Worm (Caenorhabditis elegans) whole organism, L4 larva: ENCODE measurements around the gene srh-31.

Experiments used
- F49E8.2 ChIP-seq: sonication (generic microtip); optimal IDR thresholded peaks from 2 replicates; lab custom pipeline; 2016; ENCODE audit warnings: missing compliant biosample characterization, mild to moderate bottlenecking, missing genetic modification characterization, borderline replicate concordance
- jun-1 ChIP-seq: fragments of 150-350 bp; optimal IDR thresholded peaks from 2 replicates; lab custom pipeline; 2014; ENCODE audit warnings: missing biosample characterization, missing genetic modification reagents, missing genetic modification characterization
- lim-7 ChIP-seq: fragments of 200-800 bp; sonication (Bioruptor generic); IDR thresholded peaks from 2 replicates; pipeline ENCODE4 v1.3.6; 2022; ENCODE audit warnings: missing genetic modification characterization, missing compliant biosample characterization
- unc-62 ChIP-seq, 3 experiments: fragments of 150-350 bp in 1 of 3; sonication (generic microtip); optimal IDR thresholded peaks in 2 of 3; peaks in 1 of 3; 1 replicate in 1 of 3; 2 replicates in 2 of 3; lab custom pipeline; 2014 to 2017; ENCODE audit warnings: missing biosample characterization in 3 of 3, missing genetic modification characterization in 3 of 3, missing genetic modification reagents in 3 of 3, missing genotype in 1 of 3

DNA sequence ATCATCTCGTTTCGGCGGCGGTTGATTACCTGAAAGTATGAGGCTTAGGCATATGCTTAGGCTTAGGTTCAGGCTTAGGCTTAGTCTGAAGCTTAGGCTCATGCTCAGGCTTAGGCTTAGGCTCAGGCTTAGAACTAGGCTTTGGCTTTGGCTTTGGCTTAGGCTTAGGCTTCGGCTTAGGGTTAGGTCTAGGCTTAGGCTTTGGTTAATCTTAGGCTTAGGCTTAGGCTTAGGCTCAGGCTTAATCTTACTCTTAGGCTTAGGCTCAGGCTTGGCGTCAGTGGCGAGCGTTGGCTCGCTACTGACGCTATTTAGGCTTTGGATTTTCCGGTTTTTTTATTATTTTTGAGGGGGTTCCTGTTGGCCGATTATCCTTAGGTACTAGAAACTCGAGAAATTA lies 36.7 kb downstream of the srh-31 start:
- TF ChIP-seq jun-1 (no peak), lim-7 (GFP tag; lab: Robert Waterston, UW) (no peak), unc-62 (GFP tag; optimal IDR thresholded peaks at IDR 0.05 in 1 of 2; lab: Kevin White, UChicago) (no peak), unc-62 (tag; optimal IDR thresholded peaks at IDR 0.05; lab: Kevin White, UChicago) (no peak), F49E8.2 (no peak)
